Fruit fly (Drosophila melanogaster) whole organism, pupa: ENCODE measurements around the gene SecCl.
A peak's percentile ranks its signal among the peaks of the same experiment; 100 is the strongest.

Experiments
- CG14655 ChIP-seq: fragments of 200-800 bp; sonication (Bioruptor generic); optimal IDR thresholded peaks from 3 replicates; lab custom pipeline; 2017; ENCODE audit warnings: mild to moderate bottlenecking, missing biosample characterization, missing genetic modification reagents, missing genetic modification characterization
- CG17806 ChIP-seq: fragments of 200-800 bp; sonication (Bioruptor generic); optimal IDR thresholded peaks from 2 replicates; lab custom pipeline; 2018; ENCODE audit warnings: missing biosample characterization, mild to moderate bottlenecking, missing genetic modification characterization, moderate library complexity
- CG32121 ChIP-seq: fragments of 200-800 bp; sonication (Bioruptor generic); IDR thresholded peaks from 2 replicates; pipeline ENCODE4 v1.3.6; 2022; ENCODE audit warnings: missing biosample characterization, missing genetic modification characterization
- CG8159 ChIP-seq: fragments of 200-800 bp; sonication (Bioruptor generic); optimal IDR thresholded peaks from 3 replicates; lab custom pipeline; 2018; ENCODE audit warnings: missing biosample characterization, mild to moderate bottlenecking, missing genetic modification characterization, moderate library complexity
- CG8301 ChIP-seq: fragments of 200-800 bp; sonication (Bioruptor generic); optimal IDR thresholded peaks from 2 replicates; lab custom pipeline; 2018; ENCODE audit warnings: missing biosample characterization, mild to moderate bottlenecking, missing genetic modification characterization
- D1 ChIP-seq: fragments of 200-800 bp; sonication (Bioruptor generic); optimal IDR thresholded peaks from 2 replicates; lab custom pipeline; 2018; ENCODE audit warnings: missing biosample characterization, mild to moderate bottlenecking, missing genetic modification characterization, moderate library complexity
- EcR ChIP-seq: fragments of 200-800 bp; sonication (Bioruptor generic); optimal IDR thresholded peaks from 3 replicates; lab custom pipeline; 2019; ENCODE audit warnings: missing biosample characterization, missing genetic modification characterization, mild to moderate bottlenecking, moderate library complexity, missing genetic modification reagents
- Ets98B ChIP-seq: fragments of 200-800 bp; sonication (Bioruptor generic); IDR thresholded peaks from 2 replicates; pipeline ENCODE4 v1.3.6; 2022; ENCODE audit warnings: missing biosample characterization, missing genetic modification characterization
- Pif1B ChIP-seq: fragments of 200-800 bp; sonication (Bioruptor generic); optimal IDR thresholded peaks from 3 replicates; lab custom pipeline; 2016; ENCODE audit warnings: missing biosample characterization, missing genetic modification characterization
- Snoo ChIP-seq: fragments of 200-800 bp; sonication (Bioruptor generic); optimal IDR thresholded peaks from 3 replicates; lab custom pipeline; 2017; ENCODE audit warnings: missing biosample characterization, mild to moderate bottlenecking, missing genetic modification characterization, inconsistent platforms
- fd96Ca ChIP-seq: fragments of 200-800 bp; sonication (Bioruptor generic); IDR thresholded peaks from 3 replicates; pipeline ENCODE4 v1.3.6; 2022; ENCODE audit warnings: missing biosample characterization, missing genetic modification characterization
- gl ChIP-seq: fragments of 200-800 bp; sonication (Bioruptor generic); optimal IDR thresholded peaks from 2 replicates; lab custom pipeline; 2018; ENCODE audit warnings: missing biosample characterization, mild to moderate bottlenecking, missing genetic modification characterization
- rn ChIP-seq: fragments of 200-800 bp; sonication (Bioruptor generic); IDR thresholded peaks from 2 replicates; pipeline ENCODE4 v1.3.6; 2022; ENCODE audit warnings: missing biosample characterization, missing genetic modification characterization

DNA sequence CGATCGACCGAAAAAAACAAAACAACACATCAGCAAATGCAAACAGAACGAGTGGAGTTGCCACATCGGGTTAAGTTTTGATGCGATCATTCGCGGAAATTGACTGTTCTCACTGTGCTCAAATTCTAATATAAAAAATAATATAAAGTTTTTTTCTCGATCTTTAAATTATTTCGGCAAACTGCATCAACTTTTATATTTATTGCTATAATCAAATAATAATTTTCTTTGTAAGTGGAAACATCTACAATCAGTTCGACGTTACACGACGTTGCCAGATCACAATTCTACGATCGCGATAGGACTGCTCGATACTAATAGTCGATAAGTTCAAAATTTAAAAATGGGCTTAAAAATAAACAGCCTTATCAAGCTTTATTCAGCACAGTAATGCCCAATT, 41.1 kb upstream of the SecCl start, which contains the start of gene Gorab:
- TF ChIP-seq CG14655 (GFP tag; lab: Kevin White, UChicago): peak; percentile 80
- peak; percentile 91 for TF ChIP-seq Ets98B (GFP tag; lab: Robert Waterston, UW)
- peak; percentile 90 for TF ChIP-seq rn (GFP tag; lab: Robert Waterston, UW)
- peak; percentile 91 for TF ChIP-seq fd96Ca (GFP tag; lab: Robert Waterston, UW)
- TF ChIP-seq CG8159: peak; percentile 78
- TF ChIP-seq Pif1B (GFP tag; lab: Kevin White, UChicago): peak; percentile 76
- peak; percentile 81 for TF ChIP-seq Snoo (tag; lab: Kevin White, UChicago)
- peak; percentile 73 for TF ChIP-seq CG8301 (tag; lab: Kevin White, UChicago)
- peak; percentile 86 for TF ChIP-seq CG17806 (tag; lab: Kevin White, UChicago)
- TF ChIP-seq D1: no peak
- no peak for TF ChIP-seq gl (tag; lab: Kevin White, UChicago)
- no peak for TF ChIP-seq EcR (GFP tag; lab: Kevin White, UChicago)
- peak; percentile 92 for TF ChIP-seq CG32121 (GFP tag; lab: Robert Waterston, UW)
